Worm (Caenorhabditis elegans) whole organism, late embryonic: ENCODE data around the gene irld-11.

Source experiments
- ama-1 ChIP-seq: fragments of 150-350 bp; optimal IDR thresholded peaks from 2 replicates; lab custom pipeline; 2014
- ceh-31 ChIP-seq: sonication (generic microtip); optimal IDR thresholded peaks from 2 replicates; lab custom pipeline; 2016; ENCODE audit warnings: missing genetic modification characterization, missing compliant biosample characterization
- elt-2 ChIP-seq: sonication (generic microtip); optimal IDR thresholded peaks from 2 replicates; lab custom pipeline; 2016; ENCODE audit warnings: missing genetic modification reagents, missing genetic modification characterization, missing compliant biosample characterization
- nhr-232 ChIP-seq: sonication (generic microtip); optimal IDR thresholded peaks from 2 replicates; lab custom pipeline; 2016; ENCODE audit warnings: missing genetic modification characterization, missing compliant biosample characterization
- sdc-2 ChIP-seq: sonication (generic microtip); optimal IDR thresholded peaks from 2 replicates; lab custom pipeline; 2016; ENCODE audit warnings: missing genotype, missing genetic modification characterization, missing compliant biosample characterization
- tbx-7 ChIP-seq: sonication (generic microtip); optimal IDR thresholded peaks from 2 replicates; lab custom pipeline; 2016; ENCODE audit warnings: missing genotype, missing genetic modification characterization, missing compliant biosample characterization
- unc-86 ChIP-seq: sonication (generic microtip); optimal IDR thresholded peaks from 2 replicates; lab custom pipeline; 2016; ENCODE audit warnings: missing genetic modification characterization, missing compliant biosample characterization

ce11 chrV:1698400-1698799 is 43.5 kb downstream of the irld-11 start:
- TF ChIP-seq ama-1 (lab: Kevin White, UChicago) (no peak), unc-86 (tag; lab: Kevin White, UChicago) (no peak), ceh-31 (no peak), elt-2 (no peak), nhr-232 (tag; lab: Kevin White, UChicago) (no peak), tbx-7 (no peak), sdc-2 (tag; lab: Kevin White, UChicago) (no peak)
